Worm (Caenorhabditis elegans): ENCODE results near the gene nhr-218.

nhr-218 gene

DNA sequence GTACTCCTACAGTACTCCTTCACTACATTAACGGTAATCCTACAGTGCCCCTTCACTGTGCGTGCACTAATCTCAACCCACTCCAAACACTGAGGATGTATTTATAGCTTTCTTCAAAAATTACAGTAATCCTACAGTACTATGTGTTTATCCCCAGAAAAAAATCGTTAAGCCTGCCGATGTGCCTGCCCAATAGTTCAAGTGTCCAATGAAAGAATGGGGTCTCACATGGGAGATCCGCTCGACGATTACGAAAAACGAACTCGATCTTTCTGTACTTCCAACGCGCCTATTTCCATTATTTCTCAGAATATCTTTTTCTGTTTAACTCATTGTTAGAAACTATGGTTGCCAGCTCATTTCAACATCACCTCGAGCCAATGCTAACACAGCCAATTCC lies at the start of gene nhr-218:
Gene nhr-218 (plus strand): TSS at position 301 of the 400 bp plus-strand sequence.
- TF ChIP-seq unc-62 (GFP tag; optimal IDR thresholded peaks at IDR 0.05): no peak

ce11 chrV:16209837-16210236 lies 48.4 kb upstream of the nhr-218 start, which contains the start of gene oac-15:
Gene oac-15, minus strand, starts transcription at chrV:16209937.
- no peak for TF ChIP-seq unc-62 (GFP tag; optimal IDR thresholded peaks at IDR 0.05)

DNA sequence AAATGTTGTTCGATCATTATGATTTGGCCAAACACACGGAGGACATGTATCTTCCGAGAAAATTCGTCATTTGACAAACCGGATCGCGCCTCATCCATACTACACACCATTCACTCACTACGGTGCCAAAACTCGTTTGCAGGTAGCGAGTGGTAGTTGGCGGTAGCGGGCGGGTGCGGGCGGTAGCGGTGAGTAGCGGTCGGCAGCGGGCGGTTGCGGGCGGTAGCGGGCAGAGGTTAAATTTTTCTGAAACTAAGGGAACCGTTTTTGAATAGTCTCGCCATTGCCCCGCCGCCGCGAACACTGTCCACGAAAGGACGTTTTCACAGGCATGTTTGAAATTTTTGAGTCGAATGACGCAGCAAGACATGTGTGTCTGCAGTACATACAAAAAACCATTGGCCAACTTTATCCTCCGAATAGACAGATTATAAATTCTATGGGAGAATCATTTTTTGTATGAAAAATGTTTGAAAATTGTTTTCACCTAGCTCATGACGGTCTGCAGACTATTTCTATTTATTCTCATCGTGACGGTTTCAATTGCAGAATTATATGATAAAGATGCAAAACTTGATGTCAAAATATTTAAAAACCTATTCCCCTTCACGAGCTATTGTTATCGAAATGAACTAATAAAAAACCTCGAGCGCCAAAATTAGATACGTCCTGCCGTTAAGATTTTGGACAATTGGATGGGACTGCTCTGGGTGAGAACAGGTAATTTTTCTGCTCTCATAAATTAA lies 47.8 kb upstream of the nhr-218 start, which contains the start of gene F11A5.16:
Gene F11A5.16 (plus strand): TSS at position 696 of the 746 bp plus-strand sequence.
- TF ChIP-seq unc-62 (GFP tag; optimal IDR thresholded peaks at IDR 0.05): no peak

- TF ChIP-seq unc-62 (GFP tag; optimal IDR thresholded peaks at IDR 0.05): no peak
Observed at ce11 chrV:16211713-16212112, 46.5 kb upstream of the nhr-218 start.

- TF ChIP-seq unc-62 (GFP tag; optimal IDR thresholded peaks at IDR 0.05): no peak
Observed at ce11 chrV:16213323-16213722, 44.9 kb upstream of the nhr-218 start.

ce11 chrV:16214505-16214904 lies 43.7 kb upstream of the nhr-218 start, which contains the start of gene F11A5.9:
Gene F11A5.9, plus strand, starts transcription at chrV:16214890.
- TF ChIP-seq unc-62 (GFP tag; optimal IDR thresholded peaks at IDR 0.05): no peak

- TF ChIP-seq unc-62 (GFP tag; optimal IDR thresholded peaks at IDR 0.05): no peak
Observed at ce11 chrV:16218522-16218921, 39.7 kb upstream of the nhr-218 start, which contains the start of gene F11A5.15. Gene F11A5.15, minus strand, starts transcription at chrV:16218622.

ce11 chrV:16218972-16219757 lies 39.1 kb upstream of the nhr-218 start, which contains the start of gene glc-1:
Gene glc-1, plus strand, starts transcription at chrV:16219634.
- no peak for TF ChIP-seq unc-62 (GFP tag; optimal IDR thresholded peaks at IDR 0.05)

ce11 chrV:16220020-16220419 lies 38.2 kb upstream of the nhr-218 start:
- TF ChIP-seq unc-62 (GFP tag; optimal IDR thresholded peaks at IDR 0.05): no peak

ce11 chrV:16224027-16224426 lies 34.2 kb upstream of the nhr-218 start, which contains the start of gene stdh-2:
Gene stdh-2, plus strand, starts transcription at chrV:16224327.
- TF ChIP-seq unc-62 (GFP tag; optimal IDR thresholded peaks at IDR 0.05): no peak

- TF ChIP-seq unc-62 (GFP tag; optimal IDR thresholded peaks at IDR 0.05): no peak
Observed at ce11 chrV:16225524-16226116, 32.6 kb upstream of the nhr-218 start.

DNA sequence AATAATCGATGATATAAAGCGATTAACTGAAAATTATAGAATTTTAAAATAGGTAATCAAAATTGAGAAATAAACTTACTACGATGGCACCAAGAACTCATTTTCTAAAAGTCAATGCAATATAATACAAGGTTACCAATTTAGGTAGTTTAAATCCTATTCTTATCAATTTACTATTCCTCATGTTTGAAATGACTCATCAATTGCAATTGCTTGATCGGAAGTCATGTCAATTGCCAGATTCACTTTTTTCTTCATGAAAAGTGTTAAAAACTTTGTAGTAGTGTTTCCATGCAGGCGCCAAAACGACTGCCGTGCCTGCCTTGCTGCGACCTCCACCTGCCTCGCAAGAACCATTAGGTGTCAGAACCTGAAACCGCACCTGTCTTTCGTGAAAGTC lies 31.7 kb upstream of the nhr-218 start, which contains the start of gene F11A5.13:
Gene F11A5.13 (minus strand): TSS at position 101 of the 400 bp plus-strand sequence.
- no peak for TF ChIP-seq unc-62 (GFP tag; optimal IDR thresholded peaks at IDR 0.05)

ce11 chrV:16229439-16229838 lies 28.8 kb upstream of the nhr-218 start:
- no peak for TF ChIP-seq unc-62 (GFP tag; optimal IDR thresholded peaks at IDR 0.05)

DNA sequence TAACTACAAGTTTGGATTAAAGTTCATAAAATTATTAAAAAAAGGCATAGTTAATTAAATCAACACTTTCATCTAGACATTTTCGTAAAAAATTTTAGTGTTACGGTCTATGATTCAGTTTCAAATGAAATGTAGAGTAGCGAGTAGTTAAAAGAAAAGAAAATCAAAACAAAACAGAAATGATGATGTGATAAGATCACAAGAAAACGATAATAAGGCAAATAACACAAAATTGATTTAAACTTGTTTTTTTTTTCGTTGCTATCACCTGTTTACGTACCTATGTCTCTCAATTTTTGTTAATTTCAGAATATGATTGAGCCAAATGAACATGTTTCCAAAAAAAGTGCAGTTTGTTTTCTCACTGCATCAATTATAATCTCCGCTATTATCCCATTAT lies 28.3 kb upstream of the nhr-218 start, which contains the start of the genes F21H7.2 and F21H7.12:
Gene F21H7.2 (minus strand): TSS at position 101 of the 400 bp plus-strand sequence.
Gene F21H7.12 (plus strand): TSS at position 270 of the 400 bp plus-strand sequence.
- TF ChIP-seq unc-62 (GFP tag; optimal IDR thresholded peaks at IDR 0.05): no peak

ce11 chrV:16232180-16232579 lies 26.1 kb upstream of the nhr-218 start, which contains the start of gene gst-22:
Gene gst-22, minus strand, starts transcription at chrV:16232282.
- no peak for TF ChIP-seq unc-62 (GFP tag; optimal IDR thresholded peaks at IDR 0.05)

DNA sequence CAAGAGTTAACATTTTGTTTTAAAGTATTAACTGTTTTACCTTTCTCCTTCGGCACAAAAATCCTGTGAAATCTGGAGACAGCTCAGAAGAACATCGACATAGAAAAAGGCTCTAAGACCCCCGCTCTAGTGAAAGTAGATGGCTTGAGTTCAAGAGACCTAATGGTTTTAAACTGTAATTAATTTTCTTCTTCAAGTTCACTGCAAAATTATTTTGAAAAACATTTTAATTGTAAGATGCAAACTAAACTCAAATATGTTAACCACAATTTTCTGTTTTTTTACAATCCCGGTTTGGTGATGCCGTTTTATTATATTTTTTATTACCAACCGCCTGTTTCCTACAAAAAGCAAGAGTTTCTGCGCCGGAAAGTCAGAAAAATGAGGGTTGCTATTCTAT lies 24.6 kb upstream of the nhr-218 start, which contains the start of gene clec-233:
Gene clec-233 (plus strand): TSS at position 301 of the 400 bp plus-strand sequence.
- no peak for TF ChIP-seq unc-62 (GFP tag; optimal IDR thresholded peaks at IDR 0.05)
